Fruit fly (Drosophila melanogaster) whole organism, prepupa: ENCODE measurements around the gene CG42780.

Source experiments
- CG10669 ChIP-seq: fragments of 200-800 bp; sonication (Bioruptor generic); optimal IDR thresholded peaks from 3 replicates; lab custom pipeline; 2018; ENCODE audit warnings: missing biosample characterization, mild to moderate bottlenecking, missing genetic modification characterization, moderate library complexity
- CG11294 ChIP-seq: fragments of 200-800 bp; sonication (Bioruptor generic); IDR thresholded peaks from 2 replicates; pipeline ENCODE4 v1.3.6; 2022; ENCODE audit warnings: missing biosample characterization, missing genetic modification characterization
- CG11762 ChIP-seq: fragments of 200-800 bp; sonication (Bioruptor generic); optimal IDR thresholded peaks from 3 replicates; lab custom pipeline; 2016; ENCODE audit warnings: missing biosample characterization, missing genetic modification characterization; ENCODE audit not compliant: insufficient read depth
- CG11902 ChIP-seq: fragments of 200-800 bp; sonication (Bioruptor generic); optimal IDR thresholded peaks from 3 replicates; lab custom pipeline; 2016; ENCODE audit warnings: missing biosample characterization, missing genetic modification characterization
- CG15336 ChIP-seq: fragments of 200-800 bp; sonication (Bioruptor generic); IDR thresholded peaks from 2 replicates; pipeline ENCODE4 v1.3.6; 2022; ENCODE audit warnings: missing biosample characterization, missing genetic modification characterization
- CG1621 ChIP-seq: fragments of 200-800 bp; sonication (Bioruptor generic); optimal IDR thresholded peaks from 3 replicates; lab custom pipeline; 2018; ENCODE audit warnings: missing biosample characterization, mild to moderate bottlenecking, missing genetic modification characterization
- CG16779 ChIP-seq: fragments of 200-800 bp; sonication (Bioruptor generic); optimal IDR thresholded peaks from 3 replicates; lab custom pipeline; 2017; ENCODE audit warnings: missing biosample characterization, mild to moderate bottlenecking, missing genetic modification characterization
- CG3032 ChIP-seq: fragments of 200-800 bp; optimal IDR thresholded peaks from 2 replicates; lab custom pipeline; 2019; ENCODE audit warnings: missing biosample characterization, mild to moderate bottlenecking, missing genetic modification characterization, moderate library complexity
- CG31627 ChIP-seq: fragments of 200-800 bp; sonication (Bioruptor generic); optimal IDR thresholded peaks from 3 replicates; lab custom pipeline; 2016; ENCODE audit warnings: missing biosample characterization, missing genetic modification characterization
- CG34406 ChIP-seq: fragments of 200-800 bp; sonication (Bioruptor generic); optimal IDR thresholded peaks from 3 replicates; lab custom pipeline; 2016; ENCODE audit warnings: missing biosample characterization, missing genetic modification characterization
- CG4318 ChIP-seq: fragments of 200-800 bp; sonication (Bioruptor generic); optimal IDR thresholded peaks from 3 replicates; lab custom pipeline; 2017; ENCODE audit warnings: missing biosample characterization, mild to moderate bottlenecking, missing genetic modification characterization
- CG6276 ChIP-seq: fragments of 200-800 bp; sonication (Bioruptor generic); optimal IDR thresholded peaks from 2 replicates; lab custom pipeline; 2017; ENCODE audit warnings: missing biosample characterization, mild to moderate bottlenecking, missing genetic modification characterization
- CG6792 ChIP-seq: fragments of 200-800 bp; sonication (Bioruptor generic); optimal IDR thresholded peaks from 3 replicates; lab custom pipeline; 2016; ENCODE audit warnings: missing biosample characterization, missing genetic modification characterization
- CG6808 ChIP-seq: fragments of 200-800 bp; sonication (Bioruptor generic); optimal IDR thresholded peaks from 3 replicates; lab custom pipeline; 2017; ENCODE audit warnings: missing biosample characterization, missing genetic modification characterization, mild to moderate bottlenecking, moderate library complexity, missing genetic modification reagents
- CG6854 ChIP-seq: fragments of 200-800 bp; sonication (Bioruptor generic); optimal IDR thresholded peaks from 2 replicates; lab custom pipeline; 2017; ENCODE audit warnings: missing biosample characterization, mild to moderate bottlenecking, missing genetic modification characterization
- CG7368 ChIP-seq: fragments of 200-800 bp; sonication (Bioruptor generic); optimal IDR thresholded peaks from 3 replicates; lab custom pipeline; 2016; ENCODE audit warnings: missing biosample characterization, missing genetic modification characterization
- CG8119 ChIP-seq: fragments of 200-800 bp; sonication (Bioruptor generic); IDR thresholded peaks from 3 replicates; pipeline ENCODE4 v1.3.6; 2022; ENCODE audit warnings: missing biosample characterization, missing genetic modification characterization
- CG8319 ChIP-seq: fragments of 200-800 bp; sonication (Bioruptor generic); optimal IDR thresholded peaks from 3 replicates; lab custom pipeline; 2016; ENCODE audit warnings: missing biosample characterization, missing genetic modification characterization
- CG9139 ChIP-seq: fragments of 200-800 bp; sonication (Bioruptor generic); optimal IDR thresholded peaks from 3 replicates; lab custom pipeline; 2017; ENCODE audit warnings: missing biosample characterization, mild to moderate bottlenecking, missing genetic modification characterization
- Eip75B ChIP-seq: fragments of 200-800 bp; sonication (Bioruptor generic); optimal IDR thresholded peaks from 3 replicates; lab custom pipeline; 2016; ENCODE audit warnings: missing biosample characterization, missing genetic modification characterization
- Eip93F ChIP-seq: fragments of 200-800 bp; sonication (Bioruptor generic); optimal IDR thresholded peaks from 2 replicates; lab custom pipeline; 2016; ENCODE audit warnings: missing biosample characterization, mild to moderate bottlenecking, missing genetic modification characterization
- Ets21C ChIP-seq: fragments of 200-800 bp; sonication (Bioruptor generic); optimal IDR thresholded peaks from 3 replicates; lab custom pipeline; 2016; ENCODE audit warnings: missing biosample characterization, missing genetic modification characterization
- Ets96B ChIP-seq: fragments of 200-800 bp; optimal IDR thresholded peaks from 2 replicates; lab custom pipeline; 2019; ENCODE audit warnings: missing biosample characterization, mild to moderate bottlenecking, missing genetic modification characterization, moderate library complexity
- Gug ChIP-seq: fragments of 200-800 bp; sonication (Bioruptor generic); IDR thresholded peaks from 2 replicates; pipeline ENCODE4 v1.3.6; 2022; ENCODE audit warnings: missing biosample characterization, missing genetic modification characterization
- Hr38 ChIP-seq: sonication (Bioruptor generic); optimal IDR thresholded peaks from 2 replicates; lab custom pipeline; 2016; ENCODE audit warnings: missing biosample characterization, missing genetic modification characterization
- Hr4 ChIP-seq: fragments of 200-800 bp; sonication (Bioruptor generic); optimal IDR thresholded peaks from 3 replicates; lab custom pipeline; 2016; ENCODE audit warnings: missing biosample characterization, missing genetic modification characterization
- Lpt ChIP-seq: fragments of 200-800 bp; sonication (Bioruptor generic); optimal IDR thresholded peaks from 3 replicates; lab custom pipeline; 2016; ENCODE audit warnings: missing biosample characterization, missing genetic modification characterization
- OdsH ChIP-seq: fragments of 200-800 bp; sonication (Bioruptor generic); optimal IDR thresholded peaks from 3 replicates; lab custom pipeline; 2016; ENCODE audit warnings: missing biosample characterization, missing genetic modification characterization
- Smox ChIP-seq: fragments of 200-800 bp; sonication (Bioruptor generic); optimal IDR thresholded peaks from 3 replicates; lab custom pipeline; 2016; ENCODE audit warnings: missing biosample characterization, missing genetic modification characterization
- Sox102F ChIP-seq: fragments of 200-800 bp; sonication (Bioruptor generic); optimal IDR thresholded peaks from 2 replicates; lab custom pipeline; 2016; ENCODE audit warnings: missing biosample characterization, mild to moderate bottlenecking, missing genetic modification characterization
- Sox14 ChIP-seq: fragments of 200-800 bp; sonication (Bioruptor generic); optimal IDR thresholded peaks from 3 replicates; lab custom pipeline; 2016; ENCODE audit warnings: missing biosample characterization, missing genetic modification characterization
- achi ChIP-seq: fragments of 200-800 bp; sonication (Bioruptor generic); optimal IDR thresholded peaks from 3 replicates; lab custom pipeline; 2016; ENCODE audit warnings: missing biosample characterization, missing genetic modification characterization
- acj6 ChIP-seq: fragments of 200-800 bp; sonication (Bioruptor generic); optimal IDR thresholded peaks from 3 replicates; lab custom pipeline; 2016; ENCODE audit warnings: missing biosample characterization, missing genetic modification characterization
- cyc ChIP-seq: fragments of 200-800 bp; sonication (Bioruptor generic); optimal IDR thresholded peaks from 3 replicates; lab custom pipeline; 2016; ENCODE audit warnings: missing biosample characterization, missing genetic modification characterization
- dac ChIP-seq: fragments of 200-800 bp; sonication (Bioruptor generic); optimal IDR thresholded peaks from 2 replicates; lab custom pipeline; 2017; ENCODE audit warnings: missing biosample characterization, mild to moderate bottlenecking, missing genetic modification characterization
- eg ChIP-seq: fragments of 200-800 bp; sonication (Bioruptor generic); IDR thresholded peaks from 3 replicates; pipeline ENCODE4 v1.3.6; 2022; ENCODE audit warnings: missing biosample characterization, missing genetic modification characterization
- esn ChIP-seq: fragments of 200-800 bp; sonication (Bioruptor generic); optimal IDR thresholded peaks from 2 replicates; lab custom pipeline; 2016; ENCODE audit warnings: missing biosample characterization, mild to moderate bottlenecking, missing genetic modification characterization, moderate library complexity
- fd59A ChIP-seq: fragments of 200-800 bp; sonication (Bioruptor generic); optimal IDR thresholded peaks from 2 replicates; lab custom pipeline; 2017; ENCODE audit warnings: missing biosample characterization, mild to moderate bottlenecking, missing genetic modification characterization, missing genetic modification reagents
- fd85E ChIP-seq: fragments of 200-800 bp; sonication (Bioruptor generic); optimal IDR thresholded peaks from 3 replicates; lab custom pipeline; 2016; ENCODE audit warnings: missing biosample characterization, missing genetic modification characterization
- fkh ChIP-seq: fragments of 200-800 bp; sonication (Bioruptor generic); optimal IDR thresholded peaks from 3 replicates; lab custom pipeline; 2017; ENCODE audit warnings: missing biosample characterization, mild to moderate bottlenecking, missing genetic modification characterization, moderate library complexity
- lz ChIP-seq: fragments of 200-800 bp; sonication (Bioruptor generic); optimal IDR thresholded peaks from 3 replicates; lab custom pipeline; 2016; ENCODE audit warnings: missing biosample characterization, missing genetic modification characterization
- net ChIP-seq: fragments of 200-800 bp; sonication (Bioruptor generic); optimal IDR thresholded peaks from 3 replicates; lab custom pipeline; 2016; ENCODE audit warnings: missing biosample characterization, missing genetic modification characterization
- pdm3 ChIP-seq: fragments of 200-800 bp; sonication (Bioruptor generic); optimal IDR thresholded peaks from 3 replicates; lab custom pipeline; 2016; ENCODE audit warnings: missing biosample characterization, missing genetic modification characterization
- salr ChIP-seq, 2 experiments: fragments of 200-800 bp; sonication (Bioruptor generic); optimal IDR thresholded peaks; 3 replicates each; lab custom pipeline; 2016 to 2018; ENCODE audit warnings: missing biosample characterization in 2 of 2, missing genetic modification characterization in 2 of 2, mild to moderate bottlenecking in 1 of 2
- ss ChIP-seq, 2 experiments: fragments of 200-800 bp; sonication (Bioruptor generic); optimal IDR thresholded peaks; 2 replicates in 1 of 2; 3 replicates in 1 of 2; lab custom pipeline; 2017 to 2018; ENCODE audit warnings: mild to moderate bottlenecking in 2 of 2, missing biosample characterization in 2 of 2, missing genetic modification characterization in 2 of 2, moderate library complexity in 1 of 2
- svp ChIP-seq: fragments of 200-800 bp; sonication (Bioruptor generic); peaks from one replicate; lab custom pipeline; 2016; ENCODE audit warnings: missing biosample characterization, missing genetic modification characterization
- topi ChIP-seq: fragments of 200-800 bp; sonication (Bioruptor generic); optimal IDR thresholded peaks from 3 replicates; lab custom pipeline; 2016; ENCODE audit warnings: missing biosample characterization, missing genetic modification characterization

CG42780 gene

DNA sequence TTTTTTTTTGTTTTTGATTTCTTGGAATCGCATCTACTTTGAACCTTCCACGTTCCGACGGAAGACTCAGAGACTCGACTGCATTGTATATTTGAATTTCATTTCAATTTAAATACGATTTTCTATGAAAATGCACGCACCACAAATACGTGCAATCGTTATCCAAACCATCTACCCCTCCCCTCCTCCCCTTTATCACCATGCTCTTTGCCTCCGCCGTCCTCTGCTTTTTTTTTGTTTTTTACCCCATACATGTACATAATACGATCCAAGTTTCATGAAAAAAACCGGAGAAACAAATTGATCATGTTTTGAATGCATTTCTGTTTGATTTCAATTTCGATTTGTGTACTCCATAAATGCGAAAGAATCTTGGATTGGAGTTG, 12.3 kb downstream of the CG42780 start:
- TF ChIP-seq CG6792 (GFP tag; lab: Kevin White, UChicago) (no peak), eg (GFP tag; lab: Robert Waterston, UW) (no peak), CG16779 (tag; lab: Kevin White, UChicago) (no peak), dac (GFP tag; lab: Kevin White, UChicago) (no peak), CG8319 (GFP tag; lab: Kevin White, UChicago) (no peak), cyc (no peak), CG6276 (GFP tag; lab: Kevin White, UChicago) (no peak), OdsH (GFP tag; lab: Kevin White, UChicago) (no peak), CG11902 (no peak), svp (no peak), CG10669 (no peak), Eip75B (GFP tag; lab: Kevin White, UChicago) (no peak), CG31627 (GFP tag; lab: Kevin White, UChicago) (no peak), CG8119 (no peak), CG4318 (GFP tag; lab: Kevin White, UChicago) (no peak), net (GFP tag; lab: Kevin White, UChicago) (no peak), Ets96B (no peak), Hr38 (GFP tag; lab: Kevin White, UChicago) (no peak)

DNA sequence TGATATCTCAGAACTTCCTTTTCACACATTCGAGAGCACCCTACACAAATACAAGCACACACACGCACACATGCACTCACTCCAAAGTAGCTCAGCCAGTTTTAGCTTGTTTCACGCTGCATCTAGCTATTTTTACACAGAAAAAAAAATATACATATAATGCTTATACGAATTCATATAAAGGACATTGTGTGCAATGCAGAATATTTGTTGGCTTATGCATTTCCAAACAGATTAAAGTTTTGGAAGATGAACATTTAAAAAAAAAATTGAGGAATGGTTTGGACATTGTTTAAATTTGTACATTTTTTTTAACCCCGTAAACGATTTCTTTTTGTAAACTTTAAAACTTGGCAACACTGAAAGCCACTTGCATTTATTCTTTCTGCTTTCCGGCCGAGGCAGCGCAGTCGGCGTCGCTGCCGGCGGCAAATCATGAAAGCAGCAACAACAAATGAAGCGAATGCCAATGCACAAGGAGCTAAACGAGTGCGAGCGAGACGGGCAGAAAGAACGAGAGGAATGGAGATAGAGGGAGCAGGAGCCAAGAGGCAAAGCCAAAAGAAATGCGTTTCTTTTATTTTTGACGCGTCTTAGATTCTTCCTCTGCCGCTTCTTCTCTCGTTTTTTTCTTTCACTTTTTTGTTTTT, 12.8 kb downstream of the CG42780 start:
- TF ChIP-seq Lpt (GFP tag; lab: Kevin White, UChicago), result peak; percentile 59
- peak; percentile 63 for TF ChIP-seq CG6276 (GFP tag; lab: Kevin White, UChicago)
- TF ChIP-seq Gug (GFP tag; lab: Robert Waterston, UW), result peak; percentile 67
- TF ChIP-seq CG34406 (GFP tag; lab: Kevin White, UChicago), result peak; percentile 81
- TF ChIP-seq Hr4 (GFP tag; lab: Kevin White, UChicago), result peak; percentile 86
- TF ChIP-seq CG11762 (GFP tag; lab: Kevin White, UChicago), result peak; percentile 67
- peak; percentile 90 for TF ChIP-seq Smox (GFP tag; lab: Kevin White, UChicago)
- no peak for TF ChIP-seq fd85E
- peak; percentile 89 for TF ChIP-seq svp
- TF ChIP-seq fkh (GFP tag; lab: Kevin White, UChicago), result no peak
- peak; percentile 30; the same call in 1 of the 2 replicates for TF ChIP-seq CG11294 (GFP tag; lab: Robert Waterston, UW)
- TF ChIP-seq salr (GFP tag; optimal IDR thresholded peaks at IDR 0.05; lab: Kevin White, UChicago), result peak; percentile 76 to 88
- no peak for TF ChIP-seq Hr38 (GFP tag; lab: Kevin White, UChicago)
- peak; percentile 75 for TF ChIP-seq CG9139 (GFP tag; lab: Kevin White, UChicago)
- peak; percentile 77; the same call in 2 of the 3 replicates for TF ChIP-seq CG8119
- peak; percentile 87 for TF ChIP-seq Eip75B (GFP tag; lab: Kevin White, UChicago)
- peak; percentile 74 for TF ChIP-seq CG1621 (tag; lab: Kevin White, UChicago)
- TF ChIP-seq esn, result peak; percentile 90
- TF ChIP-seq CG8319 (GFP tag; lab: Kevin White, UChicago), result peak; percentile 71
- TF ChIP-seq Sox14 (GFP tag; lab: Kevin White, UChicago), result peak; percentile 90
- peak; percentile 55 to 74 for TF ChIP-seq ss (GFP tag; optimal IDR thresholded peaks at IDR 0.05; lab: Kevin White, UChicago)
- TF ChIP-seq Ets21C (GFP tag; lab: Kevin White, UChicago), result peak; percentile 75
- peak; percentile 84 for TF ChIP-seq CG15336 (GFP tag; lab: Robert Waterston, UW)
- no peak for TF ChIP-seq CG6854
- TF ChIP-seq acj6 (GFP tag; lab: Kevin White, UChicago), result peak; percentile 88
- TF ChIP-seq eg (GFP tag; lab: Robert Waterston, UW), result peak; percentile 66
- TF ChIP-seq CG3032, result peak; percentile 86
- peak; percentile 85 for TF ChIP-seq achi (GFP tag; lab: Kevin White, UChicago)
- peak; percentile 88 for TF ChIP-seq CG10669
- peak; percentile 89 for TF ChIP-seq pdm3
- TF ChIP-seq dac (GFP tag; lab: Kevin White, UChicago), result peak; percentile 50
- no peak for TF ChIP-seq Eip93F (GFP tag; lab: Kevin White, UChicago)
- peak; percentile 90 for TF ChIP-seq Sox102F (GFP tag; lab: Kevin White, UChicago)
- TF ChIP-seq fd59A (GFP tag; lab: Kevin White, UChicago), result peak; percentile 82
- TF ChIP-seq CG16779 (tag; lab: Kevin White, UChicago), result peak; percentile 62
- peak; percentile 64 for TF ChIP-seq CG11902
- peak; percentile 90 for TF ChIP-seq lz (GFP tag; lab: Kevin White, UChicago)
- TF ChIP-seq CG7368, result peak; percentile 71
- peak; percentile 87 for TF ChIP-seq CG6792 (GFP tag; lab: Kevin White, UChicago)
- peak; percentile 85 for TF ChIP-seq CG6808 (GFP tag; lab: Kevin White, UChicago)
- peak; percentile 93 for TF ChIP-seq topi (GFP tag; lab: Kevin White, UChicago)
- TF ChIP-seq CG4318 (GFP tag; lab: Kevin White, UChicago), result peak; percentile 83
